Fruit fly (Drosophila melanogaster): ENCODE measurements around the gene CG15386.

CG15386 gene

DNA sequence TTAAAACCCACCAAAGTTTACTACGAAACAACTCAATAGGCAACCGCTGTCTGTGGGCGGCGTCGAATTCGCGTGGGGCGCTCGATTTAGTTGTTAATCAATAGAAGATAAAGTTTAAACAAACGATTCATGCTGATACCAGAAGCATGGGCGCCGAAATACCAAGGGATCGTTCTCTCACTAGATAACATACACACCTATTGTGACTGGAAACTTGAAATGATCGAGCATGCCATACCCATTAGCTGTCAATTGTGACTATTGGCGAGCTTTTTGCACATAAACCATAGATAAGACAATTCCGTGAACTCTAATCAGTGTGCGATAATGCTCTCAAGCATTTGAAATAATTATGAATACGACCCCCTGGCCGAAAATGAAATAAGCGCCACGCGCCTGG is 37.7 kb downstream of the CG15386 start (continued):
- peak; percentile 44 for TF ChIP-seq ttk (GFP tag; IDR thresholded peaks at IDR 0.05)
- TF ChIP-seq NfI (GFP tag; optimal IDR thresholded peaks at IDR 0.05) = peak; percentile 74
- TF ChIP-seq CG1647 (GFP tag; optimal IDR thresholded peaks at IDR 0.05) = peak; percentile 81
- TF ChIP-seq CG31388 (GFP tag; optimal IDR thresholded peaks at IDR 0.05) = peak; percentile 2
- TF ChIP-seq CG2875 (GFP tag; optimal IDR thresholded peaks at IDR 0.05) = peak; percentile 8
- peak; percentile 64 for TF ChIP-seq chm (GFP tag; IDR thresholded peaks at IDR 0.05)
- peak; percentile 66; the same call in 2 of the 3 replicates for TF ChIP-seq CG7357 (GFP tag; IDR thresholded peaks at IDR 0.05)
- TF ChIP-seq otp (GFP tag; IDR thresholded peaks at IDR 0.05) = 0 out of 3 replicates have a peak, but pooled peaks have one; percentile 53
- no peak for TF ChIP-seq YL-1 (GFP tag; optimal IDR thresholded peaks at IDR 0.05)
- TF ChIP-seq CG6854 (GFP tag; optimal IDR thresholded peaks at IDR 0.05) = no peak
- peak; percentile 63 for TF ChIP-seq BtbVII (GFP tag; optimal IDR thresholded peaks at IDR 0.05)
- peak; percentile 84 for TF ChIP-seq CoRest (tag; optimal IDR thresholded peaks at IDR 0.05)
- TF ChIP-seq Sry-β (GFP tag; optimal IDR thresholded peaks at IDR 0.05) = no peak
- no peak for TF ChIP-seq CG1832 (GFP tag; optimal IDR thresholded peaks at IDR 0.05)
- TF ChIP-seq fd3F (GFP tag; optimal IDR thresholded peaks at IDR 0.05) = peak; percentile 69
- no peak for TF ChIP-seq hbn (GFP tag; IDR thresholded peaks at IDR 0.05; ENCODE audit: partially characterized antibody)
- TF ChIP-seq ase (GFP tag; IDR thresholded peaks at IDR 0.05) = peak; percentile 71; the same call in 2 of the 3 replicates
- TF ChIP-seq Fer2 (tag; optimal IDR thresholded peaks at IDR 0.05) = peak; percentile 20
- TF ChIP-seq CG9932 (GFP tag; IDR thresholded peaks at IDR 0.05) = peak; percentile 85
- TF ChIP-seq eyg (GFP tag; optimal IDR thresholded peaks at IDR 0.05) = peak; percentile 57
- no peak for TF ChIP-seq Hr39 (optimal IDR thresholded peaks at IDR 0.05)
- peak; percentile 53 for TF ChIP-seq CG17829 (tag; optimal IDR thresholded peaks at IDR 0.05)
- peak; percentile 79 for TF ChIP-seq bcd (GFP tag; optimal IDR thresholded peaks at IDR 0.05)
- TF ChIP-seq CG10274 (GFP tag; optimal IDR thresholded peaks at IDR 0.05) = peak; percentile 41
- TF ChIP-seq Hey (tag; optimal IDR thresholded peaks at IDR 0.05) = peak; percentile 85
- TF ChIP-seq Atf3 (GFP tag; optimal IDR thresholded peaks at IDR 0.05) = peak; percentile 66
- peak; percentile 35 for TF ChIP-seq Oaz (GFP tag; IDR thresholded peaks at IDR 0.05)
- TF ChIP-seq CG6689 (GFP tag; IDR thresholded peaks at IDR 0.05) = peak; percentile 58
- TF ChIP-seq CG31441 (GFP tag; IDR thresholded peaks at IDR 0.05) = no peak; the same call in 1 of the 2 replicates
- TF ChIP-seq Doc3 (GFP tag; IDR thresholded peaks at IDR 0.05; ENCODE audit: partially characterized antibody) = no peak
- TF ChIP-seq CG4617 (GFP tag; optimal IDR thresholded peaks at IDR 0.05; ENCODE audit: borderline replicate concordance) = no peak
- TF ChIP-seq sob (GFP tag; IDR thresholded peaks at IDR 0.05) = peak; percentile 74
- TF ChIP-seq ERR (GFP tag; optimal IDR thresholded peaks at IDR 0.05) = peak; percentile 68
- peak; percentile 32 for TF ChIP-seq wek (GFP tag; optimal IDR thresholded peaks at IDR 0.05)
- TF ChIP-seq CG7987 (GFP tag; optimal IDR thresholded peaks at IDR 0.05) = peak; percentile 54
- TF ChIP-seq p53 (GFP tag; optimal IDR thresholded peaks at IDR 0.05) = peak; percentile 58
- peak; percentile 79 for TF ChIP-seq Hmr (GFP tag; optimal IDR thresholded peaks at IDR 0.05)
- TF ChIP-seq CG8281 (tag; optimal IDR thresholded peaks at IDR 0.05) = peak; percentile 45
- TF ChIP-seq kni (GFP tag; optimal IDR thresholded peaks at IDR 0.05) = no peak
- no peak for TF ChIP-seq CG10267 (tag; optimal IDR thresholded peaks at IDR 0.05)
- TF ChIP-seq CG2202 (tag; optimal IDR thresholded peaks at IDR 0.05) = no peak
- TF ChIP-seq CG17612 (GFP tag; IDR thresholded peaks at IDR 0.05) = peak; percentile 62
- TF ChIP-seq CG12299 (tag; optimal IDR thresholded peaks at IDR 0.05) = peak; percentile 40
- 0 out of 3 replicates have a peak, but pooled peaks have one; percentile 38 for TF ChIP-seq C15 (GFP tag; IDR thresholded peaks at IDR 0.05)
- TF ChIP-seq gt (GFP tag; IDR thresholded peaks at IDR 0.05) = 0 out of 2 replicates have a peak, but pooled peaks have one; percentile 20
- TF ChIP-seq Xrp1 (GFP tag; IDR thresholded peaks at IDR 0.05) = peak; percentile 56
- TF ChIP-seq CG6175 (GFP tag; IDR thresholded peaks at IDR 0.05) = 0 out of 3 replicates have a peak, but pooled peaks have one; percentile 48
- TF ChIP-seq sim (GFP tag; IDR thresholded peaks at IDR 0.05) = no peak
- TF ChIP-seq luna (GFP tag; optimal IDR thresholded peaks at IDR 0.05) = peak; percentile 21
- TF ChIP-seq CG18476 (GFP tag; optimal IDR thresholded peaks at IDR 0.05) = peak; percentile 48
- no peak for TF ChIP-seq zen2 (GFP tag; IDR thresholded peaks at IDR 0.05; ENCODE audit: partially characterized antibody)

All from whole organism, embryonic.